Worm (Caenorhabditis elegans): ENCODE data around the gene C17B7.4.

DNA sequence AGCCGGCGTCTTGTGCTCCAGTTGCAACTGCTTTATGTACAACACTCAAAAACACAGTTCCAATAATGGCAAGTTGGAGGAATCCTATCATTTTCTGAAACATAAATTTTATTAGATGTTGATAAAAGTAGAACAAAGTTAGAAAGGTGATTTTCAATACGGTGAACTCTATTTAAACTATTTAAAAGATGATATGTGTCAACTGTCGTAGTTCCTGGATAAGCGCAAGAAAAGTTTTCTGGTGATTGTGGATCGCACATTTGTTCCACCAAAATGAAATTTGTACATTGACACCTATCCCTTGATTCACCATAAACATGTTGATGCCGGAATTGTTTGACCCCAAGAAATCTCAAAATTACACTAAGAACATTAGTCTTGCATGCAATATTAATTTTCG is 7.1 kb upstream of the C17B7.4 start, which contains the start of gene C17B7.9:
- no peak for TF ChIP-seq lsy-2 (tag; optimal IDR thresholded peaks at IDR 0.05)
- TF ChIP-seq sup-37 (GFP tag; optimal IDR thresholded peaks at IDR 0.05) = no peak
- TF ChIP-seq ceh-88 (GFP tag; IDR thresholded peaks at IDR 0.05) = no peak
- TF ChIP-seq nhr-237 (tag; optimal IDR thresholded peaks at IDR 0.05) = no peak
- TF ChIP-seq snu-23 (GFP tag; optimal IDR thresholded peaks at IDR 0.05) = no peak
- no peak for TF ChIP-seq elt-2 (tag; optimal IDR thresholded peaks at IDR 0.05)
- TF ChIP-seq pax-3 (tag; optimal IDR thresholded peaks at IDR 0.05) = no peak
- no peak for TF ChIP-seq mep-1 (tag; optimal IDR thresholded peaks at IDR 0.05)
- TF ChIP-seq snpc-4 (tag; optimal IDR thresholded peaks at IDR 0.05) = no peak
- no peak for TF ChIP-seq isw-1 (GFP tag; IDR thresholded peaks at IDR 0.05)
- no peak for TF ChIP-seq grh-1 (GFP tag; IDR thresholded peaks at IDR 0.05)

All from whole organism, L1 larva.